Fruit fly (Drosophila melanogaster) whole organism, embryonic: ENCODE data around the gene Fer2.

ENCODE experiments used
- Blimp-1 ChIP-seq: fragments of 200-800 bp; sonication (Bioruptor generic); optimal IDR thresholded peaks from 3 replicates; lab custom pipeline; 2018; ENCODE audit warnings: missing biosample characterization, missing genetic modification characterization, mild to moderate bottlenecking, moderate library complexity, missing genetic modification reagents
- CG10366 ChIP-seq: fragments of 200-800 bp; sonication (Bioruptor generic); IDR thresholded peaks from 2 replicates; pipeline ENCODE4 v1.3.6; 2022; ENCODE audit warnings: missing biosample characterization, missing genetic modification characterization
- CG10431 ChIP-seq: fragments of 200-800 bp; sonication (Bioruptor generic); optimal IDR thresholded peaks from 3 replicates; lab custom pipeline; 2018; ENCODE audit warnings: missing biosample characterization, mild to moderate bottlenecking, missing genetic modification characterization
- CG13287 ChIP-seq: fragments of 200-800 bp; sonication (Bioruptor generic); IDR thresholded peaks from 2 replicates; pipeline ENCODE4 v1.3.6; 2022; ENCODE audit warnings: missing biosample characterization, missing genetic modification characterization; ENCODE audit not compliant: partially characterized antibody
- CG13624 ChIP-seq: fragments of 200-800 bp; sonication (Bioruptor generic); optimal IDR thresholded peaks from 2 replicates; lab custom pipeline; 2016; ENCODE audit warnings: missing biosample characterization, missing genetic modification characterization
- CG14860 ChIP-seq: fragments of 200-800 bp; sonication (Bioruptor generic); IDR thresholded peaks from 3 replicates; pipeline ENCODE4 v1.3.6; 2022; ENCODE audit warnings: missing biosample characterization, missing genetic modification characterization; ENCODE audit not compliant: partially characterized antibody
- CG14965 ChIP-seq: fragments of 200-800 bp; sonication (Bioruptor generic); optimal IDR thresholded peaks from 2 replicates; lab custom pipeline; 2016; ENCODE audit warnings: missing biosample characterization, missing genetic modification characterization, borderline replicate concordance
- CG1647 ChIP-seq: fragments of 200-800 bp; sonication (Bioruptor generic); optimal IDR thresholded peaks from 3 replicates; lab custom pipeline; 2016; ENCODE audit warnings: missing biosample characterization, missing genetic modification characterization
- CG17829 ChIP-seq: fragments of 200-800 bp; optimal IDR thresholded peaks from 2 replicates; lab custom pipeline; 2019; ENCODE audit warnings: missing biosample characterization, mild to moderate bottlenecking, missing genetic modification characterization, moderate library complexity
- CG3407 ChIP-seq: fragments of 200-800 bp; sonication (Bioruptor generic); optimal IDR thresholded peaks from 2 replicates; lab custom pipeline; 2018; ENCODE audit warnings: missing biosample characterization, mild to moderate bottlenecking, missing genetic modification characterization
- CG42726 ChIP-seq: fragments of 200-800 bp; sonication (Bioruptor generic); IDR thresholded peaks from 2 replicates; pipeline ENCODE4 v1.3.6; 2022; ENCODE audit warnings: missing biosample characterization, missing genetic modification characterization; ENCODE audit not compliant: partially characterized antibody
- CG4360 ChIP-seq: fragments of 200-800 bp; sonication (Bioruptor generic); IDR thresholded peaks from 2 replicates; pipeline ENCODE4 v1.3.6; 2022; ENCODE audit warnings: missing biosample characterization, missing genetic modification characterization
- CG5180 ChIP-seq: fragments of 200-800 bp; sonication (Bioruptor generic); optimal IDR thresholded peaks from 3 replicates; lab custom pipeline; 2017; ENCODE audit warnings: missing biosample characterization, missing genetic modification characterization, mild to moderate bottlenecking, moderate library complexity, missing genetic modification reagents
- CG6175 ChIP-seq: fragments of 200-800 bp; sonication (Bioruptor generic); IDR thresholded peaks from 3 replicates; pipeline ENCODE4 v1.3.6; 2022; ENCODE audit warnings: missing biosample characterization, missing genetic modification characterization
- CG7357 ChIP-seq: fragments of 200-800 bp; sonication (Bioruptor generic); IDR thresholded peaks from 3 replicates; pipeline ENCODE4 v1.3.6; 2022; ENCODE audit warnings: missing biosample characterization, missing genetic modification characterization
- CG9727 ChIP-seq: fragments of 200-800 bp; sonication (Bioruptor generic); optimal IDR thresholded peaks from 3 replicates; lab custom pipeline; 2017; ENCODE audit warnings: missing biosample characterization, mild to moderate bottlenecking, missing genetic modification characterization
- CG9876 ChIP-seq: fragments of 200-800 bp; sonication (Bioruptor generic); optimal IDR thresholded peaks from 2 replicates; lab custom pipeline; 2016; ENCODE audit warnings: missing biosample characterization, missing genetic modification characterization
- CTCF ChIP-seq: fragments of 200-800 bp; sonication (Bioruptor generic); optimal IDR thresholded peaks from 2 replicates; lab custom pipeline; 2017; ENCODE audit warnings: missing biosample characterization, mild to moderate bottlenecking, missing genetic modification characterization, moderate library complexity
- Deaf1 ChIP-seq: fragments of 200-800 bp; optimal IDR thresholded peaks from 3 replicates; lab custom pipeline; 2019; ENCODE audit warnings: missing biosample characterization, mild to moderate bottlenecking, missing genetic modification characterization, moderate library complexity
- Doc2 ChIP-seq: fragments of 200-800 bp; sonication (Bioruptor generic); IDR thresholded peaks from 2 replicates; pipeline ENCODE4 v1.3.6; 2022; ENCODE audit warnings: missing biosample characterization, missing genetic modification characterization
- Ets65A ChIP-seq: fragments of 200-800 bp; sonication (Bioruptor generic); peaks from one replicate; lab custom pipeline; 2016; ENCODE audit warnings: missing biosample characterization, missing genetic modification characterization
- Jarid2 ChIP-seq: fragments of 200-800 bp; sonication (Bioruptor generic); optimal IDR thresholded peaks from 3 replicates; lab custom pipeline; 2017; ENCODE audit warnings: mild to moderate bottlenecking, missing biosample characterization, missing genetic modification reagents, missing genetic modification characterization
- MTF-1 ChIP-seq: fragments of 200-800 bp; sonication (Bioruptor generic); optimal IDR thresholded peaks from 2 replicates; lab custom pipeline; 2018; ENCODE audit warnings: missing biosample characterization, mild to moderate bottlenecking, missing genetic modification characterization, borderline replicate concordance
- Pdp1 ChIP-seq, 2 experiments: fragments of 200-800 bp; sonication (Bioruptor generic); optimal IDR thresholded peaks; 3 replicates each; lab custom pipeline; 2016; ENCODE audit warnings: missing biosample characterization in 2 of 2, missing genetic modification characterization in 2 of 2, mild to moderate bottlenecking in 1 of 2, moderate library complexity in 1 of 2
- Scr ChIP-seq: fragments of 200-800 bp; sonication (Bioruptor generic); IDR thresholded peaks from 2 replicates; pipeline ENCODE4 v1.3.6; 2022; ENCODE audit warnings: missing biosample characterization, missing genetic modification characterization; ENCODE audit not compliant: partially characterized antibody
- Sry-δ ChIP-seq: fragments of 200-800 bp; sonication (Bioruptor generic); optimal IDR thresholded peaks from 2 replicates; lab custom pipeline; 2016; ENCODE audit warnings: missing biosample characterization, missing genetic modification characterization
- Tbp ChIP-seq: fragments of >200 bp; optimal IDR thresholded peaks from 2 replicates; lab custom pipeline; 2018; ENCODE audit warnings: missing biosample characterization, missing genetic modification characterization
- Vsx1 ChIP-seq: fragments of 200-800 bp; sonication (Bioruptor generic); optimal IDR thresholded peaks from 2 replicates; lab custom pipeline; 2017; ENCODE audit warnings: missing biosample characterization, mild to moderate bottlenecking, missing genetic modification characterization, missing genetic modification reagents
- bcd ChIP-seq: fragments of 200-800 bp; sonication (Bioruptor generic); optimal IDR thresholded peaks from 2 replicates; lab custom pipeline; 2017; ENCODE audit warnings: missing biosample characterization, mild to moderate bottlenecking, missing genetic modification characterization
- cas ChIP-seq: fragments of 200-800 bp; sonication (Bioruptor generic); IDR thresholded peaks from 2 replicates; pipeline ENCODE4 v1.3.6; 2022; ENCODE audit warnings: missing biosample characterization, missing genetic modification characterization
- ems ChIP-seq: fragments of 200-800 bp; sonication (Bioruptor generic); optimal IDR thresholded peaks from 3 replicates; lab custom pipeline; 2016; ENCODE audit warnings: missing biosample characterization, missing genetic modification characterization
- eve ChIP-seq, 2 experiments: fragments of >200 bp; optimal IDR thresholded peaks; 2 replicates each; lab custom pipeline; 2017; ENCODE audit warnings: missing biosample characterization in 2 of 2, missing genetic modification characterization in 2 of 2
- gce ChIP-seq: fragments of 200-800 bp; sonication (Bioruptor generic); IDR thresholded peaks from 3 replicates; pipeline ENCODE4 v1.3.6; 2022; ENCODE audit warnings: missing biosample characterization, missing genetic modification characterization
- jumu ChIP-seq: fragments of 200-800 bp; sonication (Bioruptor generic); optimal IDR thresholded peaks from 3 replicates; lab custom pipeline; 2016; ENCODE audit warnings: missing biosample characterization, missing genetic modification characterization
- lilli ChIP-seq: fragments of 200-800 bp; sonication (Bioruptor generic); optimal IDR thresholded peaks from 3 replicates; lab custom pipeline; 2016; ENCODE audit warnings: missing biosample characterization, missing genetic modification characterization
- lola ChIP-seq, 3 experiments: fragments of >200 bp in 2 of 3; fragments of 200-800 bp in 1 of 3; sonication (Bioruptor generic) in 1 of 3; optimal IDR thresholded peaks; 2 replicates each; lab custom pipeline; 2017 to 2019; ENCODE audit warnings: missing biosample characterization in 3 of 3, missing genetic modification characterization in 3 of 3, mild to moderate bottlenecking in 1 of 3, moderate library complexity in 1 of 3
- mam ChIP-seq: fragments of 200-800 bp; sonication (Bioruptor generic); optimal IDR thresholded peaks from 3 replicates; lab custom pipeline; 2016; ENCODE audit warnings: missing biosample characterization, missing genetic modification characterization
- nerfin-1 ChIP-seq: fragments of 200-800 bp; sonication (Bioruptor generic); optimal IDR thresholded peaks from 3 replicates; lab custom pipeline; 2019; ENCODE audit warnings: missing biosample characterization, mild to moderate bottlenecking, missing genetic modification characterization, moderate library complexity
- nerfin-2 ChIP-seq: fragments of 200-800 bp; sonication (Bioruptor generic); IDR thresholded peaks from 2 replicates; pipeline ENCODE4 v1.3.6; 2022; ENCODE audit warnings: missing biosample characterization, missing genetic modification characterization; ENCODE audit not compliant: partially characterized antibody
- nmo ChIP-seq: fragments of 200-800 bp; sonication (Bioruptor generic); optimal IDR thresholded peaks from 2 replicates; lab custom pipeline; 2018; ENCODE audit warnings: missing biosample characterization, mild to moderate bottlenecking, missing genetic modification characterization, moderate library complexity
- pnt ChIP-seq: fragments of 200-800 bp; sonication (Bioruptor generic); optimal IDR thresholded peaks from 3 replicates; lab custom pipeline; 2016; ENCODE audit warnings: missing biosample characterization, missing genetic modification characterization
- rib ChIP-seq: fragments of 200-800 bp; sonication (Bioruptor generic); IDR thresholded peaks from 2 replicates; pipeline ENCODE4 v1.3.6; 2022; ENCODE audit warnings: missing biosample characterization, missing genetic modification characterization
- sens ChIP-seq: fragments of 200-800 bp; sonication (Bioruptor generic); peaks from one replicate; lab custom pipeline; 2016; ENCODE audit warnings: missing biosample characterization, missing genetic modification characterization
- sna ChIP-seq: fragments of 200-800 bp; sonication (Bioruptor generic); IDR thresholded peaks from 2 replicates; pipeline ENCODE4 v1.3.6; 2022; ENCODE audit warnings: missing biosample characterization, missing genetic modification characterization; ENCODE audit not compliant: partially characterized antibody
- tin ChIP-seq: fragments of 200-800 bp; sonication (Bioruptor generic); optimal IDR thresholded peaks from 3 replicates; lab custom pipeline; 2016; ENCODE audit warnings: missing biosample characterization, missing genetic modification characterization
- tna ChIP-seq: fragments of 200-800 bp; sonication (Bioruptor generic); IDR thresholded peaks from 2 replicates; pipeline ENCODE4 v1.3.6; 2022; ENCODE audit warnings: missing biosample characterization, missing genetic modification characterization; ENCODE audit not compliant: partially characterized antibody
- wdn ChIP-seq: fragments of 200-800 bp; sonication (Bioruptor generic); IDR thresholded peaks from 2 replicates; pipeline ENCODE4 v1.3.6; 2022; ENCODE audit warnings: missing biosample characterization, missing genetic modification characterization
- zfh2 ChIP-seq: fragments of 200-800 bp; sonication (Bioruptor generic); optimal IDR thresholded peaks from 2 replicates; lab custom pipeline; 2016; ENCODE audit warnings: missing biosample characterization, missing genetic modification characterization

Gene Fer2

DNA sequence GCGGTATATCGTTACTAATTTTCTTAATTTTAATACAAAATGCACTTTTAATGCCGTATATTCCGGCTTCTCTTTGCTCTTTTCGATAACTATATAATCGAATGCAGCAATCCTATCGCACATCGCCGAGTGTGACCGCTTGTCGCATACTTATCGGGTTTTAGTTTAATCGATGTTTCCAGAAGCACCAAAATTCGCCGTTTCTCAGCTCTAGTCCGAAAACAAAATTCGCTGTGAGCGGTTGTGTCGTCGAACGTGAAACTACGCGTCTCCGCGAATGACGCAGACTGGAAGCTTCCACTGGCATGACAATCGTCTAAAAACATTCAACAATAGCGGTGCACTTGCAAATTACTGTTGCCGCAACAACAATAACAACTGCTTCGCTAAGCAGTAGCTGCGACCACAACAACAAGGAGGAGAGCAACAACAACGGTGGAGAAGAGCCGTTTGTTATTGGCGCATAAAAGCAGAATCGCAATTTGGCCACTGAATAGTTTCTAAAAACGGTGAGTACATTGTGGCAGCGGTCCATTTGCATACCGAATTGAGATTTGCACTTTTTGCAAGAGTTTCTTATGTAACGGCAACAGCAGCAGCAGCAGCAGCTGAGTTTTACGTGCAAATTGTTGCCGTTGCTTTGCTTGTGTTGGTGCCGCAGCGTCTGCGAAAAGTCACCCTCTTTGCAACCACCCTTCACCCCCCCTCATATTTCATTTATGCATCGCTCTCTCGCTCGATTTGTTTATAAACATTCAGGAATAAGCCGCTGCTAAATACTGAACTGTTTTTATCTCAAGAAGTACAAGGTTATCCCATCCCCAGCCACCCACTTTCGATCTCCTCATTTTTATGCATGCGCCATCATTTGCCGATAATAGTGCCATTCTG lies 35.9 kb upstream of the Fer2 start, which contains the start of gene sra (continued):
- peak; percentile 23 for TF ChIP-seq Deaf1 (tag; lab: Kevin White, UChicago)
- peak; percentile 18; the same call in 1 of the 2 replicates for TF ChIP-seq CG10366 (GFP tag; lab: Robert Waterston, UW)
- no peak for TF ChIP-seq CG9876 (GFP tag; lab: Kevin White, UChicago)
- peak; percentile 99 for TF ChIP-seq Sry-δ (GFP tag; lab: Kevin White, UChicago)
- TF ChIP-seq zfh2 (GFP tag; lab: Kevin White, UChicago): peak; percentile 38
- TF ChIP-seq jumu: peak; percentile 35
- TF ChIP-seq Blimp-1 (GFP tag; lab: Kevin White, UChicago): no peak
- peak; percentile 10 for TF ChIP-seq nerfin-1 (tag; lab: Kevin White, UChicago)
- peak; percentile 39 for TF ChIP-seq ems (GFP tag; lab: Kevin White, UChicago)
- TF ChIP-seq CG10431 (GFP tag; lab: Kevin White, UChicago): no peak
- no peak for TF ChIP-seq gce (GFP tag; lab: Robert Waterston, UW)
- peak; percentile 94 for TF ChIP-seq CG14860 (GFP tag; lab: Robert Waterston, UW)
- peak; percentile 78 for TF ChIP-seq CG13624
- TF ChIP-seq rib: peak; percentile 17; the same call in 1 of the 2 replicates
- peak; percentile 35 for TF ChIP-seq MTF-1 (GFP tag; lab: Kevin White, UChicago)
- no peak for TF ChIP-seq CG3407 (GFP tag; lab: Kevin White, UChicago)
- TF ChIP-seq tin: no peak
- peak; percentile 72 for TF ChIP-seq CG17829 (tag; lab: Kevin White, UChicago)
- TF ChIP-seq nerfin-2 (GFP tag; lab: Robert Waterston, UW): peak; percentile 97
- TF ChIP-seq bcd: peak; percentile 1
- TF ChIP-seq sens (GFP tag; lab: Kevin White, UChicago): peak; percentile 85
- no peak for TF ChIP-seq CG6175 (GFP tag; lab: Robert Waterston, UW)
- peak; percentile 39 for TF ChIP-seq CG9727 (GFP tag; lab: Kevin White, UChicago)
- peak; percentile 96 for TF ChIP-seq CG42726 (GFP tag; lab: Robert Waterston, UW)
- no peak for TF ChIP-seq Vsx1
- TF ChIP-seq Jarid2 (GFP tag; lab: Kevin White, UChicago): peak; percentile 98
- peak; percentile 99 for TF ChIP-seq CG13287 (GFP tag; lab: Robert Waterston, UW)
- 0 out of 2 replicates have a peak, but pooled peaks have one; percentile 12 for TF ChIP-seq wdn (GFP tag; lab: Robert Waterston, UW)
- TF ChIP-seq pnt (GFP tag; lab: Kevin White, UChicago): no peak
- TF ChIP-seq CTCF (GFP tag; lab: Kevin White, UChicago): peak; percentile 30
- TF ChIP-seq CG4360 (GFP tag; lab: Robert Waterston, UW): peak; percentile 69
- TF ChIP-seq cas (GFP tag; lab: Robert Waterston, UW): no peak
- TF ChIP-seq sna (GFP tag; lab: Robert Waterston, UW): peak; percentile 97
- peak; percentile 31 for TF ChIP-seq mam (GFP tag; lab: Kevin White, UChicago)
- TF ChIP-seq Doc2: no peak
- TF ChIP-seq Pdp1 (GFP tag; optimal IDR thresholded peaks at IDR 0.05; lab: Kevin White, UChicago): peak in 1 of 2 experiments; percentile 16
- TF ChIP-seq CG1647 (GFP tag; lab: Kevin White, UChicago): peak; percentile 35
- TF ChIP-seq CG14965: no peak
- 0 out of 3 replicates have a peak, but pooled peaks have one; percentile 5 for TF ChIP-seq CG7357 (GFP tag; lab: Robert Waterston, UW)
- peak; percentile 85 for TF ChIP-seq Ets65A (GFP tag; lab: Kevin White, UChicago)
- TF ChIP-seq lola (GFP tag; optimal IDR thresholded peaks at IDR 0.05; lab: Kevin White, UChicago): no peak
- TF ChIP-seq nmo (GFP tag; lab: Kevin White, UChicago): peak; percentile 54
- TF ChIP-seq Scr: peak; percentile 94
- TF ChIP-seq lilli (GFP tag; lab: Kevin White, UChicago): peak; percentile 37
- no peak for TF ChIP-seq eve (GFP tag; optimal IDR thresholded peaks at IDR 0.05; lab: Kevin White, UChicago)
- no peak for TF ChIP-seq Tbp
- TF ChIP-seq tna (GFP tag; lab: Robert Waterston, UW): peak; percentile 95
- no peak for TF ChIP-seq CG5180
